Worm (Caenorhabditis elegans): Measurements from ENCODE around the gene trx-2.
A peak's percentile ranks its signal among the peaks of the same experiment; 100 is the strongest.

The trx-2 gene

ce11 chrV:10352928-10353427 is 38.5 kb downstream of the trx-2 start, which contains the start of gene nol-56 (continued):
- no peak; the same call in 1 of the 2 replicates for TF ChIP-seq vab-7 (GFP tag; IDR thresholded peaks at IDR 0.05)
- peak; percentile 22 for TF ChIP-seq zfp-2 (tag; optimal IDR thresholded peaks at IDR 0.05)
- peak in 1 of 2 experiments; percentile 24 for TF ChIP-seq ZK546.5 (tag; optimal IDR thresholded peaks at IDR 0.05)
- TF ChIP-seq skn-1 (tag; optimal IDR thresholded peaks at IDR 0.05) = no peak
- peak; percentile 36 for TF ChIP-seq duxl-1 (tag; optimal IDR thresholded peaks at IDR 0.05; ENCODE audit: poor library complexity)
- TF ChIP-seq aly-2 (tag; optimal IDR thresholded peaks at IDR 0.05) = no peak
- TF ChIP-seq zag-1 (tag; optimal IDR thresholded peaks at IDR 0.05) = no peak
- TF ChIP-seq lim-7 (GFP tag; IDR thresholded peaks at IDR 0.05) = no peak
- no peak for TF ChIP-seq daf-19 (GFP tag; conservative IDR thresholded peaks at IDR 0.05)
- TF ChIP-seq mxl-2 (GFP tag; conservative IDR thresholded peaks at IDR 0.05) = no peak
- TF ChIP-seq lin-13 (GFP tag; optimal IDR thresholded peaks at IDR 0.05) = peak; percentile 52
- TF ChIP-seq dmd-6 (GFP tag; IDR thresholded peaks at IDR 0.05) = peak; percentile 80
- no peak for TF ChIP-seq php-3 (GFP tag; IDR thresholded peaks at IDR 0.05)
- no peak for TF ChIP-seq tra-1 (GFP tag; IDR thresholded peaks at IDR 0.05)
- TF ChIP-seq aha-1 (tag) = no peak
- TF ChIP-seq nhr-28 (tag; optimal IDR thresholded peaks at IDR 0.05) = peak; percentile 60
- TF ChIP-seq daf-8 (GFP tag; IDR thresholded peaks at IDR 0.05) = no peak
- TF ChIP-seq dmd-9 (GFP tag; IDR thresholded peaks at IDR 0.05) = 0 out of 2 replicates have a peak, but pooled peaks have one; percentile 57
- TF ChIP-seq Y105C5A.15 (GFP tag; IDR thresholded peaks at IDR 0.05) = no peak
- TF ChIP-seq mdl-1 (tag; optimal IDR thresholded peaks at IDR 0.05) = peak in 1 of 2 experiments; percentile 36
- no peak for TF ChIP-seq spr-3 (GFP tag; optimal IDR thresholded peaks at IDR 0.05)
- TF ChIP-seq Y48G9A.11 (GFP tag; IDR thresholded peaks at IDR 0.05) = no peak
- TF ChIP-seq nhr-102 (tag; optimal IDR thresholded peaks at IDR 0.05) = peak; percentile 34
- peak; percentile 62 for TF ChIP-seq ztf-7 (tag; optimal IDR thresholded peaks at IDR 0.05)
- TF ChIP-seq mxl-3 (GFP tag; optimal IDR thresholded peaks at IDR 0.05) = no peak
- TF ChIP-seq nhr-41 (GFP tag; IDR thresholded peaks at IDR 0.05) = no peak
- TF ChIP-seq ceh-82 (tag; optimal IDR thresholded peaks at IDR 0.05) = no peak
- TF ChIP-seq unc-39 (tag; optimal IDR thresholded peaks at IDR 0.05) = no peak
- peak; percentile 47 for TF ChIP-seq F37D6.2 (tag; optimal IDR thresholded peaks at IDR 0.05)
- no peak for TF ChIP-seq madf-9 (GFP tag; conservative IDR thresholded peaks at IDR 0.05)
- peak; percentile 11 for TF ChIP-seq F49E8.2 (tag; optimal IDR thresholded peaks at IDR 0.05; ENCODE audit: borderline replicate concordance)
- TF ChIP-seq ztf-11 (tag; optimal IDR thresholded peaks at IDR 0.05) = no peak
- TF ChIP-seq daf-12 (tag; optimal IDR thresholded peaks at IDR 0.05) = no peak
- no peak for TF ChIP-seq zip-2 (tag; optimal IDR thresholded peaks at IDR 0.05)
- TF ChIP-seq Y5F2A.4 (GFP tag; optimal IDR thresholded peaks at IDR 0.05) = no peak
- TF ChIP-seq tag-97 (GFP tag; IDR thresholded peaks at IDR 0.05) = no peak
- TF ChIP-seq nhr-76 (tag; optimal IDR thresholded peaks at IDR 0.05) = no peak
- TF ChIP-seq ZK337.2 (GFP tag; IDR thresholded peaks at IDR 0.05) = peak; percentile 74; the same call in 1 of the 2 replicates
- peak; percentile 87 for TF ChIP-seq mep-1 (tag; optimal IDR thresholded peaks at IDR 0.05)
- no peak for TF ChIP-seq nhr-111 (GFP tag; optimal IDR thresholded peaks at IDR 0.05)
- no peak for TF ChIP-seq jun-1 (tag; optimal IDR thresholded peaks at IDR 0.05)
- no peak for TF ChIP-seq lin-39 (tag; optimal IDR thresholded peaks at IDR 0.05)
- 0 out of 2 replicates have a peak, but pooled peaks have one; percentile 8 for TF ChIP-seq nhr-42 (GFP tag; IDR thresholded peaks at IDR 0.05)
- peak; percentile 10 to 58 for TF ChIP-seq hif-1 (tag; optimal IDR thresholded peaks at IDR 0.05)
- TF ChIP-seq dpl-1 (GFP tag; optimal IDR thresholded peaks at IDR 0.05) = peak; percentile 89
- no peak for TF ChIP-seq lin-1 (GFP tag; IDR thresholded peaks at IDR 0.05)
- no peak for TF ChIP-seq fos-1 (tag; optimal IDR thresholded peaks at IDR 0.05)
- TF ChIP-seq ama-1 (optimal IDR thresholded peaks at IDR 0.05) = no peak
- peak; percentile 74 for TF ChIP-seq lin-38 (GFP tag; IDR thresholded peaks at IDR 0.05)
- peak in 1 of 2 experiments; percentile 4 for TF ChIP-seq daf-16 (GFP tag; optimal IDR thresholded peaks at IDR 0.05)
- peak; percentile 62 for TF ChIP-seq daf-16 (tag; optimal IDR thresholded peaks at IDR 0.05)
- TF ChIP-seq arid-1 (GFP tag; conservative IDR thresholded peaks at IDR 0.05) = no peak
- TF ChIP-seq F44E2.7 (GFP tag; IDR thresholded peaks at IDR 0.05) = no peak
